Worm (Caenorhabditis elegans): ENCODE results near the gene F13B12.7.

F13B12.7 gene

ce11 chrIV:10443510-10443909, at the start of gene F13B12.7:
F13B12.7 (plus strand) TSS chrIV:10443810.
- TF ChIP-seq nhr-48 (tag; optimal IDR thresholded peaks at IDR 0.05) = no peak
- no peak for TF ChIP-seq nhr-77 (tag; optimal IDR thresholded peaks at IDR 0.05)
- no peak for TF ChIP-seq aha-1 (tag)
- TF ChIP-seq attf-4 (tag; optimal IDR thresholded peaks at IDR 0.05) = no peak
- no peak for TF ChIP-seq zip-2 (tag; optimal IDR thresholded peaks at IDR 0.05)
- TF ChIP-seq nhr-42 (GFP tag; IDR thresholded peaks at IDR 0.05) = no peak
- TF ChIP-seq Y75B8A.6 (GFP tag; IDR thresholded peaks at IDR 0.05) = no peak
- no peak for TF ChIP-seq lin-39 (tag; optimal IDR thresholded peaks at IDR 0.05)
- TF ChIP-seq pha-4 (GFP tag; IDR thresholded peaks at IDR 0.05) = no peak
- no peak for TF ChIP-seq pha-4 (tag; optimal IDR thresholded peaks at IDR 0.05)
- no peak for TF ChIP-seq hmg-1.1 (GFP tag; IDR thresholded peaks at IDR 0.05)
- TF ChIP-seq F37D6.2 (tag; optimal IDR thresholded peaks at IDR 0.05) = no peak
- TF ChIP-seq lim-7 (GFP tag; IDR thresholded peaks at IDR 0.05) = no peak
- no peak for TF ChIP-seq duxl-1 (tag; optimal IDR thresholded peaks at IDR 0.05; ENCODE audit: poor library complexity)
- TF ChIP-seq R02D3.7 (tag; optimal IDR thresholded peaks at IDR 0.05) = no peak
- TF ChIP-seq mes-2 (tag; optimal IDR thresholded peaks at IDR 0.05; ENCODE audit: poor library complexity, severe bottlenecking) = no peak
- TF ChIP-seq ceh-44 (GFP tag; IDR thresholded peaks at IDR 0.05) = no peak
- TF ChIP-seq tra-1 (GFP tag; IDR thresholded peaks at IDR 0.05) = no peak
- no peak for TF ChIP-seq ceh-20 (GFP tag; IDR thresholded peaks at IDR 0.05)

- TF ChIP-seq nhr-10 (tag; optimal IDR thresholded peaks at IDR 0.05) (no peak), lin-29 (GFP tag; IDR thresholded peaks at IDR 0.05) (no peak), ceh-82 (tag; optimal IDR thresholded peaks at IDR 0.05) (no peak), hlh-11 (tag; optimal IDR thresholded peaks at IDR 0.05) (no peak), zip-2 (tag; optimal IDR thresholded peaks at IDR 0.05) (no peak), Y48G9A.11 (GFP tag; IDR thresholded peaks at IDR 0.05) (no peak), zag-1 (tag; optimal IDR thresholded peaks at IDR 0.05) (no peak), nhr-77 (tag; optimal IDR thresholded peaks at IDR 0.05) (no peak), nhr-111 (GFP tag; optimal IDR thresholded peaks at IDR 0.05) (no peak), ctbp-1 (GFP tag; IDR thresholded peaks at IDR 0.05) (no peak), mes-2 (tag; optimal IDR thresholded peaks at IDR 0.05; ENCODE audit: poor library complexity, severe bottlenecking) (no peak), Y5F2A.4 (GFP tag; optimal IDR thresholded peaks at IDR 0.05) (no peak), lin-38 (GFP tag; IDR thresholded peaks at IDR 0.05) (no peak), arid-1 (GFP tag; conservative IDR thresholded peaks at IDR 0.05) (no peak), unc-130 (GFP tag; optimal IDR thresholded peaks at IDR 0.05) (no peak), aha-1 (tag) (no peak), daf-8 (GFP tag; IDR thresholded peaks at IDR 0.05) (no peak), ceh-28 (tag; optimal IDR thresholded peaks at IDR 0.05) (no peak), nhr-76 (tag; optimal IDR thresholded peaks at IDR 0.05) (no peak)
These were observed 48.8 kb upstream of the F13B12.7 start, which contains the start of gene R10H10.4 for ce11 chrIV:10394858-10395257. R10H10.4 (minus strand) TSS chrIV:10394958.

- TF ChIP-seq fkh-10 (GFP tag; optimal IDR thresholded peaks at IDR 0.05) (peak; percentile 10), F44E2.7 (GFP tag; IDR thresholded peaks at IDR 0.05) (no peak), daf-19 (GFP tag; conservative IDR thresholded peaks at IDR 0.05) (no peak), ces-1 (GFP tag; optimal IDR thresholded peaks at IDR 0.05) (peak; percentile 38)
These were observed 46.8 kb upstream of the F13B12.7 start for ce11 chrIV:10396827-10397226.

ce11 chrIV:10398244-10398643, 45.4 kb upstream of the F13B12.7 start:
- TF ChIP-seq R02D3.7 (tag; optimal IDR thresholded peaks at IDR 0.05) (no peak), ctbp-1 (GFP tag; IDR thresholded peaks at IDR 0.05) (0 out of 2 replicates have a peak, but pooled peaks have one; percentile 22), lin-1 (GFP tag; IDR thresholded peaks at IDR 0.05) (no peak), D1046.2 (GFP tag; IDR thresholded peaks at IDR 0.05) (no peak), nhr-77 (tag; optimal IDR thresholded peaks at IDR 0.05) (no peak), snpc-4 (tag; optimal IDR thresholded peaks at IDR 0.05) (no peak), ces-1 (GFP tag; optimal IDR thresholded peaks at IDR 0.05) (peak; percentile 28), ama-1 (optimal IDR thresholded peaks at IDR 0.05) (no peak), Y5F2A.4 (GFP tag; optimal IDR thresholded peaks at IDR 0.05) (no peak), spr-3 (GFP tag; optimal IDR thresholded peaks at IDR 0.05) (no peak), hmg-1.1 (GFP tag; IDR thresholded peaks at IDR 0.05) (0 out of 2 replicates have a peak, but pooled peaks have one; percentile 7), F10B5.3 (tag; optimal IDR thresholded peaks at IDR 0.05) (no peak), daf-19 (GFP tag; conservative IDR thresholded peaks at IDR 0.05) (no peak), aha-1 (tag) (peak; percentile 95), daf-8 (GFP tag; IDR thresholded peaks at IDR 0.05) (no peak), arid-1 (GFP tag; conservative IDR thresholded peaks at IDR 0.05) (no peak)

All from whole organism, L4 larva.